Worm (Caenorhabditis elegans): ENCODE measurements around the gene K05F1.10.

Gene K05F1.10

ce11 chrII:5844694-5845129 is 39.4 kb upstream of the K05F1.10 start:
- TF ChIP-seq Y116A8C.19 (tag; optimal IDR thresholded peaks at IDR 0.05; ENCODE audit: borderline replicate concordance): peak; percentile 48
- peak; percentile 99 for TF ChIP-seq grh-1 (GFP tag; IDR thresholded peaks at IDR 0.05)
- TF ChIP-seq tbx-2 (tag; optimal IDR thresholded peaks at IDR 0.05): peak; percentile 100
- peak; percentile 98 for TF ChIP-seq fos-1 (tag; optimal IDR thresholded peaks at IDR 0.05)
- peak; percentile 99 for TF ChIP-seq lin-14 (GFP tag; optimal IDR thresholded peaks at IDR 0.05)
- peak; percentile 93 to 98 for TF ChIP-seq ztf-11 (tag; optimal IDR thresholded peaks at IDR 0.05)
- TF ChIP-seq jun-1 (tag; optimal IDR thresholded peaks at IDR 0.05): peak; percentile 98
- peak; percentile 98 for TF ChIP-seq C04F5.9 (tag; optimal IDR thresholded peaks at IDR 0.05)
- TF ChIP-seq C34B4.2 (tag; optimal IDR thresholded peaks at IDR 0.05): peak; percentile 81
- TF ChIP-seq nhr-90 (tag; optimal IDR thresholded peaks at IDR 0.05; ENCODE audit: poor library complexity): peak; percentile 100
- peak; percentile 100 for TF ChIP-seq swsn-7 (tag; optimal IDR thresholded peaks at IDR 0.05)
- peak; percentile 98 for TF ChIP-seq ztf-4 (tag; optimal IDR thresholded peaks at IDR 0.05)
- peak; percentile 99 for TF ChIP-seq sox-4 (tag; optimal IDR thresholded peaks at IDR 0.05)
- peak; percentile 99 for TF ChIP-seq nhr-77 (tag; optimal IDR thresholded peaks at IDR 0.05)
- peak; percentile 79 for TF ChIP-seq hlh-4 (tag; optimal IDR thresholded peaks at IDR 0.05)
- peak; percentile 98 for TF ChIP-seq unc-130 (tag; optimal IDR thresholded peaks at IDR 0.05)
- TF ChIP-seq alr-1 (tag; optimal IDR thresholded peaks at IDR 0.05; ENCODE audit: borderline replicate concordance): no peak
- peak; percentile 100 for TF ChIP-seq snpc-4 (tag; optimal IDR thresholded peaks at IDR 0.05)
- TF ChIP-seq ceh-63 (GFP tag; optimal IDR thresholded peaks at IDR 0.05): peak; percentile 96
- peak; percentile 84; the same call in 1 of the 2 replicates for TF ChIP-seq ets-5 (GFP tag; IDR thresholded peaks at IDR 0.05)
- TF ChIP-seq sptf-1 (tag; optimal IDR thresholded peaks at IDR 0.05): no peak
- TF ChIP-seq ceh-90 (tag; optimal IDR thresholded peaks at IDR 0.05): peak; percentile 72
- TF ChIP-seq hpl-2 (GFP tag; optimal IDR thresholded peaks at IDR 0.05): peak; percentile 99
- TF ChIP-seq aly-2 (tag; optimal IDR thresholded peaks at IDR 0.05): peak; percentile 99
- peak; percentile 100 for TF ChIP-seq nhr-85 (tag)
- peak; percentile 99 for TF ChIP-seq ceh-8 (GFP tag; optimal IDR thresholded peaks at IDR 0.05)
- peak; percentile 86 to 97 for TF ChIP-seq egl-27 (tag; optimal IDR thresholded peaks at IDR 0.05)
- TF ChIP-seq snu-23 (GFP tag; optimal IDR thresholded peaks at IDR 0.05): peak; percentile 100
- TF ChIP-seq lir-3 (tag; optimal IDR thresholded peaks at IDR 0.05; ENCODE audit: poor library complexity): peak; percentile 96
- TF ChIP-seq nhr-12 (tag; optimal IDR thresholded peaks at IDR 0.05): peak; percentile 80
- TF ChIP-seq rnt-1 (tag; optimal IDR thresholded peaks at IDR 0.05): peak; percentile 98
- TF ChIP-seq nhr-20 (tag; optimal IDR thresholded peaks at IDR 0.05): peak; percentile 100
- TF ChIP-seq ceh-82 (tag; optimal IDR thresholded peaks at IDR 0.05): peak; percentile 95 to 98 (median 98)
- peak; percentile 89 for TF ChIP-seq aha-1 (tag; optimal IDR thresholded peaks at IDR 0.05)
- TF ChIP-seq pag-3 (tag; optimal IDR thresholded peaks at IDR 0.05; ENCODE audit: borderline replicate concordance, insufficient read depth): peak; percentile 79
- TF ChIP-seq blmp-1 (tag; optimal IDR thresholded peaks at IDR 0.05): peak; percentile 89
- peak; percentile 90 for TF ChIP-seq efl-3 (GFP tag; optimal IDR thresholded peaks at IDR 0.05)
- TF ChIP-seq lin-15B (tag; optimal IDR thresholded peaks at IDR 0.05): peak; percentile 74
- TF ChIP-seq elt-2 (tag; optimal IDR thresholded peaks at IDR 0.05): peak; percentile 100
- TF ChIP-seq ama-1 (optimal IDR thresholded peaks at IDR 0.05): peak; percentile 100
- peak; percentile 99 for TF ChIP-seq isw-1 (GFP tag; IDR thresholded peaks at IDR 0.05)
- TF ChIP-seq ceh-88 (GFP tag; IDR thresholded peaks at IDR 0.05): peak; percentile 99
- TF ChIP-seq zip-4 (GFP tag; optimal IDR thresholded peaks at IDR 0.05): peak; percentile 95
- peak; percentile 46 to 94 for TF ChIP-seq mdl-1 (tag; optimal IDR thresholded peaks at IDR 0.05)
- TF ChIP-seq fkh-8 (tag; optimal IDR thresholded peaks at IDR 0.05): peak; percentile 100
- peak; percentile 80 for TF ChIP-seq nhr-76 (tag; optimal IDR thresholded peaks at IDR 0.05)
- TF ChIP-seq fkh-4 (tag; optimal IDR thresholded peaks at IDR 0.05; ENCODE audit: borderline replicate concordance): peak; percentile 94
- TF ChIP-seq nhr-237 (tag; optimal IDR thresholded peaks at IDR 0.05): peak; percentile 98
- peak; percentile 99 for TF ChIP-seq C16A3.4 (tag; optimal IDR thresholded peaks at IDR 0.05)
- peak; percentile 99 for TF ChIP-seq zag-1 (tag; optimal IDR thresholded peaks at IDR 0.05)
- peak; percentile 99 for TF ChIP-seq egl-13 (tag; optimal IDR thresholded peaks at IDR 0.05)
- peak; percentile 73 for TF ChIP-seq tlp-1 (tag; optimal IDR thresholded peaks at IDR 0.05)

All from whole organism, L1 larva.